Fruit fly (Drosophila melanogaster) whole organism, prepupa: ENCODE data around the gene CG7646.
A peak's percentile ranks its signal among the peaks of the same experiment; 100 is the strongest.

Experiments
- CG10669 ChIP-seq: fragments of 200-800 bp; sonication (Bioruptor generic); optimal IDR thresholded peaks from 3 replicates; lab custom pipeline; 2018; ENCODE audit warnings: missing biosample characterization, mild to moderate bottlenecking, missing genetic modification characterization, moderate library complexity
- CG11294 ChIP-seq: fragments of 200-800 bp; sonication (Bioruptor generic); IDR thresholded peaks from 2 replicates; pipeline ENCODE4 v1.3.6; 2022; ENCODE audit warnings: missing biosample characterization, missing genetic modification characterization
- CG11902 ChIP-seq: fragments of 200-800 bp; sonication (Bioruptor generic); optimal IDR thresholded peaks from 3 replicates; lab custom pipeline; 2016; ENCODE audit warnings: missing biosample characterization, missing genetic modification characterization
- CG16779 ChIP-seq: fragments of 200-800 bp; sonication (Bioruptor generic); optimal IDR thresholded peaks from 3 replicates; lab custom pipeline; 2017; ENCODE audit warnings: missing biosample characterization, mild to moderate bottlenecking, missing genetic modification characterization
- CG31627 ChIP-seq: fragments of 200-800 bp; sonication (Bioruptor generic); optimal IDR thresholded peaks from 3 replicates; lab custom pipeline; 2016; ENCODE audit warnings: missing biosample characterization, missing genetic modification characterization
- CG34406 ChIP-seq: fragments of 200-800 bp; sonication (Bioruptor generic); optimal IDR thresholded peaks from 3 replicates; lab custom pipeline; 2016; ENCODE audit warnings: missing biosample characterization, missing genetic modification characterization
- CG6276 ChIP-seq: fragments of 200-800 bp; sonication (Bioruptor generic); optimal IDR thresholded peaks from 2 replicates; lab custom pipeline; 2017; ENCODE audit warnings: missing biosample characterization, mild to moderate bottlenecking, missing genetic modification characterization
- CG6808 ChIP-seq: fragments of 200-800 bp; sonication (Bioruptor generic); optimal IDR thresholded peaks from 3 replicates; lab custom pipeline; 2017; ENCODE audit warnings: missing biosample characterization, missing genetic modification characterization, mild to moderate bottlenecking, moderate library complexity, missing genetic modification reagents
- CG6854 ChIP-seq: fragments of 200-800 bp; sonication (Bioruptor generic); optimal IDR thresholded peaks from 2 replicates; lab custom pipeline; 2017; ENCODE audit warnings: missing biosample characterization, mild to moderate bottlenecking, missing genetic modification characterization
- CG8119 ChIP-seq: fragments of 200-800 bp; sonication (Bioruptor generic); IDR thresholded peaks from 3 replicates; pipeline ENCODE4 v1.3.6; 2022; ENCODE audit warnings: missing biosample characterization, missing genetic modification characterization
- Eip75B ChIP-seq: fragments of 200-800 bp; sonication (Bioruptor generic); optimal IDR thresholded peaks from 3 replicates; lab custom pipeline; 2016; ENCODE audit warnings: missing biosample characterization, missing genetic modification characterization
- Eip78C ChIP-seq: fragments of 200-800 bp; sonication (Bioruptor generic); peaks from one replicate; lab custom pipeline; 2016; ENCODE audit warnings: missing biosample characterization, missing genetic modification characterization
- Ets21C ChIP-seq: fragments of 200-800 bp; sonication (Bioruptor generic); optimal IDR thresholded peaks from 3 replicates; lab custom pipeline; 2016; ENCODE audit warnings: missing biosample characterization, missing genetic modification characterization
- Ets96B ChIP-seq: fragments of 200-800 bp; optimal IDR thresholded peaks from 2 replicates; lab custom pipeline; 2019; ENCODE audit warnings: missing biosample characterization, mild to moderate bottlenecking, missing genetic modification characterization, moderate library complexity
- Hr39 ChIP-seq: fragments of 200-800 bp; sonication (Bioruptor generic); optimal IDR thresholded peaks from 2 replicates; lab custom pipeline; 2016; ENCODE audit warnings: missing biosample characterization, missing genetic modification characterization
- Met ChIP-seq: fragments of 200-800 bp; sonication (Bioruptor generic); optimal IDR thresholded peaks from 3 replicates; lab custom pipeline; 2016; ENCODE audit warnings: missing biosample characterization, missing genetic modification characterization
- Sox102F ChIP-seq: fragments of 200-800 bp; sonication (Bioruptor generic); optimal IDR thresholded peaks from 2 replicates; lab custom pipeline; 2016; ENCODE audit warnings: missing biosample characterization, mild to moderate bottlenecking, missing genetic modification characterization
- Sox14 ChIP-seq: fragments of 200-800 bp; sonication (Bioruptor generic); optimal IDR thresholded peaks from 3 replicates; lab custom pipeline; 2016; ENCODE audit warnings: missing biosample characterization, missing genetic modification characterization
- Sox15 ChIP-seq: fragments of 200-800 bp; sonication (Bioruptor generic); optimal IDR thresholded peaks from 3 replicates; lab custom pipeline; 2016; ENCODE audit warnings: missing biosample characterization, missing genetic modification characterization
- achi ChIP-seq: fragments of 200-800 bp; sonication (Bioruptor generic); optimal IDR thresholded peaks from 3 replicates; lab custom pipeline; 2016; ENCODE audit warnings: missing biosample characterization, missing genetic modification characterization
- acj6 ChIP-seq: fragments of 200-800 bp; sonication (Bioruptor generic); optimal IDR thresholded peaks from 3 replicates; lab custom pipeline; 2016; ENCODE audit warnings: missing biosample characterization, missing genetic modification characterization
- cyc ChIP-seq: fragments of 200-800 bp; sonication (Bioruptor generic); optimal IDR thresholded peaks from 3 replicates; lab custom pipeline; 2016; ENCODE audit warnings: missing biosample characterization, missing genetic modification characterization
- dac ChIP-seq: fragments of 200-800 bp; sonication (Bioruptor generic); optimal IDR thresholded peaks from 2 replicates; lab custom pipeline; 2017; ENCODE audit warnings: missing biosample characterization, mild to moderate bottlenecking, missing genetic modification characterization
- dsx ChIP-seq: fragments of 200-800 bp; optimal IDR thresholded peaks from 3 replicates; lab custom pipeline; 2019; ENCODE audit warnings: missing biosample characterization, mild to moderate bottlenecking, missing genetic modification characterization, moderate library complexity; ENCODE audit not compliant: poor library complexity, severe bottlenecking
- esn ChIP-seq: fragments of 200-800 bp; sonication (Bioruptor generic); optimal IDR thresholded peaks from 2 replicates; lab custom pipeline; 2016; ENCODE audit warnings: missing biosample characterization, mild to moderate bottlenecking, missing genetic modification characterization, moderate library complexity
- fd59A ChIP-seq: fragments of 200-800 bp; sonication (Bioruptor generic); optimal IDR thresholded peaks from 2 replicates; lab custom pipeline; 2017; ENCODE audit warnings: missing biosample characterization, mild to moderate bottlenecking, missing genetic modification characterization, missing genetic modification reagents
- fd85E ChIP-seq: fragments of 200-800 bp; sonication (Bioruptor generic); optimal IDR thresholded peaks from 3 replicates; lab custom pipeline; 2016; ENCODE audit warnings: missing biosample characterization, missing genetic modification characterization
- fkh ChIP-seq: fragments of 200-800 bp; sonication (Bioruptor generic); optimal IDR thresholded peaks from 3 replicates; lab custom pipeline; 2017; ENCODE audit warnings: missing biosample characterization, mild to moderate bottlenecking, missing genetic modification characterization, moderate library complexity
- pdm3 ChIP-seq: fragments of 200-800 bp; sonication (Bioruptor generic); optimal IDR thresholded peaks from 3 replicates; lab custom pipeline; 2016; ENCODE audit warnings: missing biosample characterization, missing genetic modification characterization
- ss ChIP-seq, 2 experiments: fragments of 200-800 bp; sonication (Bioruptor generic); optimal IDR thresholded peaks; 2 replicates in 1 of 2; 3 replicates in 1 of 2; lab custom pipeline; 2017 to 2018; ENCODE audit warnings: mild to moderate bottlenecking in 2 of 2, missing biosample characterization in 2 of 2, missing genetic modification characterization in 2 of 2, moderate library complexity in 1 of 2
- svp ChIP-seq: fragments of 200-800 bp; sonication (Bioruptor generic); peaks from one replicate; lab custom pipeline; 2016; ENCODE audit warnings: missing biosample characterization, missing genetic modification characterization
- vri ChIP-seq: fragments of 200-800 bp; sonication (Bioruptor generic); optimal IDR thresholded peaks from 3 replicates; lab custom pipeline; 2016; ENCODE audit warnings: missing biosample characterization, mild to moderate bottlenecking, missing genetic modification characterization

Gene CG7646

dm6 chr3L:20002482-20003234 is 11.0 kb downstream of the CG7646 start, which contains the start of gene CG7668 (continued):
- TF ChIP-seq dac (GFP tag; lab: Kevin White, UChicago) = peak; percentile 57
- peak; percentile 89 for TF ChIP-seq cyc
- peak; percentile 92 for TF ChIP-seq Sox14 (GFP tag; lab: Kevin White, UChicago)
- no peak; the same call in 1 of the 2 replicates for TF ChIP-seq CG11294
- TF ChIP-seq acj6 (GFP tag; lab: Kevin White, UChicago) = peak; percentile 94
- peak; percentile 90 for TF ChIP-seq CG6276 (GFP tag; lab: Kevin White, UChicago)
- peak; percentile 92 for TF ChIP-seq CG34406 (GFP tag; lab: Kevin White, UChicago)
- TF ChIP-seq CG8119 (GFP tag; lab: Robert Waterston, UW) = peak; percentile 92
- TF ChIP-seq CG16779 (tag; lab: Kevin White, UChicago) = no peak
- TF ChIP-seq vri (GFP tag; lab: Kevin White, UChicago) = peak; percentile 86
- peak; percentile 91 for TF ChIP-seq Sox102F (GFP tag; lab: Kevin White, UChicago)
- TF ChIP-seq ss (GFP tag; optimal IDR thresholded peaks at IDR 0.05; lab: Kevin White, UChicago) = peak; percentile 80 to 88
- TF ChIP-seq Met = peak; percentile 92
- peak; percentile 89 for TF ChIP-seq achi (GFP tag; lab: Kevin White, UChicago)
- TF ChIP-seq Ets96B (tag; lab: Kevin White, UChicago) = peak; percentile 93
- peak; percentile 92 for TF ChIP-seq Hr39 (GFP tag; lab: Kevin White, UChicago)
- peak; percentile 92 for TF ChIP-seq Eip75B (GFP tag; lab: Kevin White, UChicago)

- TF ChIP-seq CG10669 (peak; percentile 0), Sox15 (GFP tag; lab: Kevin White, UChicago) (no peak)
These were observed 11.5 kb downstream of the CG7646 start for dm6 chr3L:20003235-20003493.

dm6 chr3L:20004442-20004869 is 12.8 kb downstream of the CG7646 start:
- TF ChIP-seq Eip78C (GFP tag; lab: Kevin White, UChicago) (peak; percentile 61), fd85E (GFP tag; lab: Kevin White, UChicago) (no peak)

dm6 chr3L:20005033-20005782 is 13.5 kb downstream of the CG7646 start, which contains the start of gene kug:
Gene kug, plus strand, starts transcription at chr3L:20005301.
- TF ChIP-seq CG6854 (GFP tag; lab: Kevin White, UChicago) (no peak), achi (GFP tag; lab: Kevin White, UChicago) (no peak), Sox15 (GFP tag; lab: Kevin White, UChicago) (no peak), svp (GFP tag; lab: Kevin White, UChicago) (no peak), CG6808 (GFP tag; lab: Kevin White, UChicago) (no peak), dac (GFP tag; lab: Kevin White, UChicago) (no peak), CG11294 (no peak), fd59A (GFP tag; lab: Kevin White, UChicago) (no peak), fd85E (GFP tag; lab: Kevin White, UChicago) (no peak), Ets21C (GFP tag; lab: Kevin White, UChicago) (no peak), CG11902 (GFP tag; lab: Kevin White, UChicago) (no peak)

dm6 chr3L:20006269-20007265 is 14.9 kb downstream of the CG7646 start:
- TF ChIP-seq Hr39 (GFP tag; lab: Kevin White, UChicago) = no peak
- no peak for TF ChIP-seq dsx (GFP tag; lab: Kevin White, UChicago)
- no peak for TF ChIP-seq esn (GFP tag; lab: Kevin White, UChicago)
- peak; percentile 87 for TF ChIP-seq fkh (GFP tag; lab: Kevin White, UChicago)
- no peak for TF ChIP-seq ss (GFP tag; optimal IDR thresholded peaks at IDR 0.05; lab: Kevin White, UChicago)
- no peak for TF ChIP-seq pdm3 (GFP tag; lab: Kevin White, UChicago)
- no peak for TF ChIP-seq Met
- no peak for TF ChIP-seq CG31627
